Worm (Caenorhabditis elegans): ENCODE data around the gene his-72.
A peak's percentile ranks its signal among the peaks of the same experiment; 100 is the strongest.

his-72 gene

ce11 chrIII:12358461-12358860 is 10.4 kb downstream of the his-72 start, which contains the start of gene Y75B8A.32:
Gene Y75B8A.32, minus strand, starts transcription at chrIII:12358561.
- TF ChIP-seq unc-62 (GFP tag; optimal IDR thresholded peaks at IDR 0.05) (no peak), ztf-28 (GFP tag; IDR thresholded peaks at IDR 0.05) (no peak), athp-1 (tag; optimal IDR thresholded peaks at IDR 0.05) (no peak), rcor-1 (GFP tag; IDR thresholded peaks at IDR 0.05) (no peak), sdz-38 (tag; optimal IDR thresholded peaks at IDR 0.05) (no peak), B0019.2 (GFP tag; conservative IDR thresholded peaks at IDR 0.05) (no peak), nhr-120 (GFP tag; IDR thresholded peaks at IDR 0.05) (no peak), B0261.1 (tag; optimal IDR thresholded peaks at IDR 0.05) (no peak), B0336.3 (GFP tag; IDR thresholded peaks at IDR 0.05) (no peak)

ce11 chrIII:12356588-12356987 is 12.3 kb downstream of the his-72 start:
- TF ChIP-seq nfya-1 (tag; optimal IDR thresholded peaks at IDR 0.05; ENCODE audit: borderline replicate concordance, insufficient read depth) = no peak
- TF ChIP-seq ztf-22 (GFP tag; optimal IDR thresholded peaks at IDR 0.05) = no peak
- TF ChIP-seq nhr-27 (tag; optimal IDR thresholded peaks at IDR 0.05) = no peak
- no peak for TF ChIP-seq sptf-2 (GFP tag; optimal IDR thresholded peaks at IDR 0.05)
- no peak for TF ChIP-seq ceh-100 (GFP tag; IDR thresholded peaks at IDR 0.05)
- TF ChIP-seq F33H1.4 (GFP tag; IDR thresholded peaks at IDR 0.05) = no peak
- TF ChIP-seq bed-1 (GFP tag; IDR thresholded peaks at IDR 0.05) = no peak
- TF ChIP-seq attf-6 (GFP tag; IDR thresholded peaks at IDR 0.05) = no peak
- no peak for TF ChIP-seq unc-130 (GFP tag; optimal IDR thresholded peaks at IDR 0.05)
- no peak for TF ChIP-seq efl-1 (GFP tag; optimal IDR thresholded peaks at IDR 0.05)

ce11 chrIII:12351301-12351700 is 17.5 kb downstream of the his-72 start, which contains the start of the genes pph-4.1 and Y75B8A.31:
Gene pph-4.1, minus strand, starts transcription at chrIII:12351336.
Gene Y75B8A.31, plus strand, starts transcription at chrIII:12351642.
- TF ChIP-seq F22D6.2 (tag; optimal IDR thresholded peaks at IDR 0.05) (peak; percentile 58), madf-8 (GFP tag; conservative IDR thresholded peaks at IDR 0.05) (peak; percentile 41; the same call in 1 of the 2 replicates), dpff-1 (tag; optimal IDR thresholded peaks at IDR 0.05) (no peak), Y53G8AR.9 (GFP tag; conservative IDR thresholded peaks at IDR 0.05) (peak; percentile 82), ztf-22 (GFP tag; optimal IDR thresholded peaks at IDR 0.05) (no peak), ccch-3 (GFP tag; optimal IDR thresholded peaks at IDR 0.05) (no peak), hlh-26 (GFP tag; conservative IDR thresholded peaks at IDR 0.05) (no peak), mes-4 (tag; optimal IDR thresholded peaks at IDR 0.05) (no peak), lag-1 (GFP tag; IDR thresholded peaks at IDR 0.05) (no peak), nfya-2 (GFP tag; IDR thresholded peaks at IDR 0.05) (no peak), ceh-27 (GFP tag; optimal IDR thresholded peaks at IDR 0.05) (peak; percentile 66), egl-44 (GFP tag; IDR thresholded peaks at IDR 0.05) (no peak), ztf-28 (GFP tag; IDR thresholded peaks at IDR 0.05) (peak; percentile 74; the same call in 1 of the 2 replicates), Y79H2A.3 (GFP tag; conservative IDR thresholded peaks at IDR 0.05) (no peak), sptf-2 (GFP tag; optimal IDR thresholded peaks at IDR 0.05) (no peak), tbx-9 (tag; optimal IDR thresholded peaks at IDR 0.05; ENCODE audit: borderline replicate concordance) (no peak), ztf-25 (GFP tag; IDR thresholded peaks at IDR 0.05) (no peak), ceh-58 (GFP tag; IDR thresholded peaks at IDR 0.05) (no peak), ceh-100 (GFP tag; IDR thresholded peaks at IDR 0.05) (peak; percentile 40; the same call in 1 of the 2 replicates), F39B2.1 (GFP tag; IDR thresholded peaks at IDR 0.05) (no peak), Y67H2A.10 (GFP tag; conservative IDR thresholded peaks at IDR 0.05) (peak; percentile 59; the same call in 1 of the 2 replicates), die-1 (tag; optimal IDR thresholded peaks at IDR 0.05) (no peak), zim-3 (tag; optimal IDR thresholded peaks at IDR 0.05) (no peak), madf-3 (GFP tag; IDR thresholded peaks at IDR 0.05) (peak; percentile 63; the same call in 1 of the 2 replicates), Y95B8A.8 (GFP tag; IDR thresholded peaks at IDR 0.05) (peak; percentile 70; the same call in 1 of the 2 replicates), rec-8 (tag; optimal IDR thresholded peaks at IDR 0.05) (peak; percentile 9 to 11), sdz-38 (tag; optimal IDR thresholded peaks at IDR 0.05) (no peak), F33H1.4 (GFP tag; IDR thresholded peaks at IDR 0.05) (peak; percentile 70), ceh-79 (tag; optimal IDR thresholded peaks at IDR 0.05) (no peak), B0336.3 (GFP tag; IDR thresholded peaks at IDR 0.05) (0 out of 2 replicates have a peak, but pooled peaks have one; percentile 25), lin-40 (tag; optimal IDR thresholded peaks at IDR 0.05) (peak; percentile 79), B0035.1 (tag; optimal IDR thresholded peaks at IDR 0.05) (no peak), hsf-1 (GFP tag; IDR thresholded peaks at IDR 0.05) (no peak)
